Fruit fly (Drosophila melanogaster) whole organism, adult: ENCODE measurements around the gene Toll-4.

Source experiments
- CG12768 ChIP-seq: fragments of 200-800 bp; sonication (Bioruptor generic); optimal IDR thresholded peaks from 2 replicates; lab custom pipeline; 2017; ENCODE audit warnings: missing biosample characterization, missing genetic modification characterization, mild to moderate bottlenecking, moderate library complexity, missing genetic modification reagents
- CG14711 ChIP-seq: fragments of 200-800 bp; sonication (Bioruptor generic); optimal IDR thresholded peaks from 2 replicates; lab custom pipeline; 2018; ENCODE audit warnings: missing biosample characterization, mild to moderate bottlenecking, missing genetic modification characterization, moderate library complexity
- CG1620 ChIP-seq: fragments of 200-800 bp; sonication (Bioruptor generic); optimal IDR thresholded peaks from 2 replicates; lab custom pipeline; 2016; ENCODE audit warnings: missing biosample characterization, missing genetic modification characterization
- CG33017 ChIP-seq: fragments of 200-800 bp; sonication (Bioruptor generic); optimal IDR thresholded peaks from 2 replicates; lab custom pipeline; 2018; ENCODE audit warnings: missing biosample characterization, mild to moderate bottlenecking, missing genetic modification characterization, moderate library complexity
- CG5204 ChIP-seq: fragments of 200-800 bp; sonication (Bioruptor generic); optimal IDR thresholded peaks from 2 replicates; lab custom pipeline; 2016; ENCODE audit warnings: missing biosample characterization, missing genetic modification characterization
- CG7045 ChIP-seq: fragments of 200-800 bp; sonication (Bioruptor generic); optimal IDR thresholded peaks from 2 replicates; lab custom pipeline; 2017; ENCODE audit warnings: missing biosample characterization, mild to moderate bottlenecking, missing genetic modification characterization
- CG7101 ChIP-seq: fragments of 200-800 bp; sonication (Bioruptor generic); optimal IDR thresholded peaks from 2 replicates; lab custom pipeline; 2018; ENCODE audit warnings: missing biosample characterization, mild to moderate bottlenecking, missing genetic modification characterization, moderate library complexity
- Mnt ChIP-seq: fragments of 200-800 bp; sonication (Bioruptor generic); optimal IDR thresholded peaks from 2 replicates; lab custom pipeline; 2016; ENCODE audit warnings: missing biosample characterization, mild to moderate bottlenecking, missing genetic modification characterization
- bab1 ChIP-seq: fragments of 200-800 bp; sonication (Bioruptor generic); optimal IDR thresholded peaks from 3 replicates; lab custom pipeline; 2019; ENCODE audit warnings: missing biosample characterization, mild to moderate bottlenecking, missing genetic modification characterization, moderate library complexity
- cic ChIP-seq: fragments of 200-800 bp; sonication (Bioruptor generic); optimal IDR thresholded peaks from 2 replicates; lab custom pipeline; 2017; ENCODE audit warnings: missing biosample characterization, mild to moderate bottlenecking, missing genetic modification characterization, moderate library complexity
- cnc ChIP-seq, 2 experiments: fragments of >200 bp; optimal IDR thresholded peaks; 2 replicates each; lab custom pipeline; 2017
- kay ChIP-seq: fragments of 200-800 bp; sonication (Bioruptor generic); peaks from one replicate; lab custom pipeline; 2016; ENCODE audit warnings: missing biosample characterization, missing genetic modification characterization, borderline replicate concordance
- tj ChIP-seq: fragments of 200-800 bp; sonication (Bioruptor generic); optimal IDR thresholded peaks from 3 replicates; lab custom pipeline; 2017; ENCODE audit warnings: missing biosample characterization, mild to moderate bottlenecking, missing genetic modification characterization, moderate library complexity
- toe ChIP-seq: fragments of 200-800 bp; sonication (Bioruptor generic); optimal IDR thresholded peaks from 2 replicates; lab custom pipeline; 2016; ENCODE audit warnings: missing biosample characterization, missing genetic modification characterization

DNA sequence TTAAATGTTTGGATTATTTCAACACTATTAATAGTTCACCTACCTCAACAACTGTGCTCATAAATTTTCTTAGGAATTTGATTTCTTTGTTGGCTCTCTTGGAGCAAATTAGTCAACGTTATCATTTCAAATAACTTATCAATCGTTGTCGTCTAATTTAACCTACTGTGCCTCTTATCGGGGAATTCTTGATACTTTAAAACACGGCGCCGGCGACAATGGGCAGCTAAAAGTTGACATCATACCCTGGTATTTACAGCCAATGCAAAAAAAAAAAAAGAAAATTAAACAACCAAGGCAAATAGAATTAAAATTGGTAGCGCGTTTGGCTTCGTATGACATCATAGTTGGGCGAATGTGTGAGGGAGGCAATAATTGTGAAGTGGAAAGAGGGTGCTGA is 50.3 kb downstream of the Toll-4 start:
- no peak for TF ChIP-seq CG1620 (GFP tag; lab: Kevin White, UChicago)
- no peak for TF ChIP-seq cnc (optimal IDR thresholded peaks at IDR 0.05; lab: Kevin White, UChicago)
- TF ChIP-seq Mnt = no peak
- no peak for TF ChIP-seq toe (GFP tag; lab: Kevin White, UChicago)
- peak; percentile 49 for TF ChIP-seq kay
- TF ChIP-seq cic = no peak
- no peak for TF ChIP-seq CG7045 (GFP tag; lab: Kevin White, UChicago)
- TF ChIP-seq tj (GFP tag; lab: Kevin White, UChicago) = no peak
- no peak for TF ChIP-seq CG33017
- TF ChIP-seq CG7101 = no peak
- TF ChIP-seq CG14711 (tag; lab: Kevin White, UChicago) = no peak
- TF ChIP-seq CG12768 (GFP tag; lab: Kevin White, UChicago) = no peak
- TF ChIP-seq bab1 = no peak
- no peak for TF ChIP-seq CG5204 (GFP tag; lab: Kevin White, UChicago)
